Worm (Caenorhabditis elegans) whole organism, late embryonic: ENCODE measurements around the gene gst-7.

Experiments used
- ama-1 ChIP-seq: fragments of 150-350 bp; optimal IDR thresholded peaks from 2 replicates; lab custom pipeline; 2014
- ceh-31 ChIP-seq: sonication (generic microtip); optimal IDR thresholded peaks from 2 replicates; lab custom pipeline; 2016; ENCODE audit warnings: missing genetic modification characterization, missing compliant biosample characterization
- mec-3 ChIP-seq: sonication (generic microtip); optimal IDR thresholded peaks from 2 replicates; lab custom pipeline; 2016; ENCODE audit warnings: borderline replicate concordance, missing genetic modification characterization, missing compliant biosample characterization
- rnt-1 ChIP-seq: sonication (generic microtip); optimal IDR thresholded peaks from 2 replicates; lab custom pipeline; 2016; ENCODE audit warnings: missing genetic modification characterization, missing compliant biosample characterization
- tbx-2 ChIP-seq: sonication (generic microtip); optimal IDR thresholded peaks from 2 replicates; lab custom pipeline; 2016; ENCODE audit warnings: missing genetic modification characterization, missing compliant biosample characterization
- unc-55 ChIP-seq: sonication (generic microtip); optimal IDR thresholded peaks from 2 replicates; lab custom pipeline; 2017; ENCODE audit warnings: missing biosample characterization, missing genetic modification reagents, missing genetic modification characterization

- TF ChIP-seq ama-1 (lab: Kevin White, UChicago) (no peak), unc-55 (no peak), tbx-2 (no peak), ceh-31 (tag; lab: Kevin White, UChicago) (no peak), mec-3 (tag; lab: Kevin White, UChicago) (no peak), rnt-1 (no peak)
Observed at ce11 chrII:4857086-4857485, 24.8 kb upstream of the gst-7 start.
